Fruit fly (Drosophila melanogaster) whole organism, embryonic: ENCODE data around the gene STUB1.

Experiments used
- Adf1 ChIP-seq: fragments of 200-800 bp; sonication (Bioruptor generic); IDR thresholded peaks from 2 replicates; pipeline ENCODE4 v1.3.6; 2022; ENCODE audit warnings: missing biosample characterization, missing genetic modification characterization
- CG10654 ChIP-seq: fragments of 200-800 bp; sonication (Bioruptor generic); optimal IDR thresholded peaks from 2 replicates; lab custom pipeline; 2016; ENCODE audit warnings: missing biosample characterization, missing genetic modification characterization
- CG12219 ChIP-seq: fragments of 200-800 bp; sonication (Bioruptor generic); optimal IDR thresholded peaks from 3 replicates; lab custom pipeline; 2018; ENCODE audit warnings: missing biosample characterization, mild to moderate bottlenecking, missing genetic modification characterization
- CG12769 ChIP-seq: fragments of 200-800 bp; sonication (Bioruptor generic); optimal IDR thresholded peaks from 2 replicates; lab custom pipeline; 2019; ENCODE audit warnings: missing biosample characterization, mild to moderate bottlenecking, missing genetic modification characterization, moderate library complexity
- CG13894 ChIP-seq: fragments of 200-800 bp; sonication (Bioruptor generic); optimal IDR thresholded peaks from 3 replicates; lab custom pipeline; 2018; ENCODE audit warnings: missing biosample characterization, mild to moderate bottlenecking, missing genetic modification characterization, moderate library complexity
- CG15479 ChIP-seq: fragments of 200-800 bp; sonication (Bioruptor generic); optimal IDR thresholded peaks from 3 replicates; lab custom pipeline; 2019; ENCODE audit warnings: missing biosample characterization, mild to moderate bottlenecking, missing genetic modification characterization, moderate library complexity
- CG1602 ChIP-seq: fragments of 200-800 bp; sonication (Bioruptor generic); optimal IDR thresholded peaks from 3 replicates; lab custom pipeline; 2016; ENCODE audit warnings: missing biosample characterization, missing genetic modification characterization
- CG1603 ChIP-seq: fragments of 200-800 bp; sonication (Bioruptor generic); optimal IDR thresholded peaks from 2 replicates; lab custom pipeline; 2019; ENCODE audit warnings: missing biosample characterization, mild to moderate bottlenecking, missing genetic modification characterization, moderate library complexity
- CG16779 ChIP-seq: fragments of 200-800 bp; sonication (Bioruptor generic); IDR thresholded peaks from 2 replicates; pipeline ENCODE4 v1.3.6; 2022; ENCODE audit warnings: missing biosample characterization, missing genetic modification characterization
- CG17361 ChIP-seq: fragments of 200-800 bp; sonication (Bioruptor generic); IDR thresholded peaks from 3 replicates; pipeline ENCODE4 v1.3.6; 2022; ENCODE audit warnings: missing biosample characterization, missing genetic modification characterization
- CG17829 ChIP-seq: fragments of 200-800 bp; optimal IDR thresholded peaks from 2 replicates; lab custom pipeline; 2019; ENCODE audit warnings: missing biosample characterization, mild to moderate bottlenecking, missing genetic modification characterization, moderate library complexity
- CG17912 ChIP-seq: fragments of 200-800 bp; sonication (Bioruptor generic); optimal IDR thresholded peaks from 2 replicates; lab custom pipeline; 2018; ENCODE audit warnings: missing biosample characterization, mild to moderate bottlenecking, missing genetic modification characterization
- CG2678 ChIP-seq: fragments of 200-800 bp; sonication (Bioruptor generic); optimal IDR thresholded peaks from 3 replicates; lab custom pipeline; 2019; ENCODE audit warnings: missing biosample characterization, mild to moderate bottlenecking, missing genetic modification characterization, moderate library complexity
- CG34376 ChIP-seq: fragments of 200-800 bp; sonication (Bioruptor generic); optimal IDR thresholded peaks from 2 replicates; lab custom pipeline; 2018; ENCODE audit warnings: missing biosample characterization, mild to moderate bottlenecking, missing genetic modification characterization
- CG42726 ChIP-seq: fragments of 200-800 bp; sonication (Bioruptor generic); IDR thresholded peaks from 2 replicates; pipeline ENCODE4 v1.3.6; 2022; ENCODE audit warnings: missing biosample characterization, missing genetic modification characterization; ENCODE audit not compliant: partially characterized antibody
- CG9215 ChIP-seq: fragments of 200-800 bp; sonication (Bioruptor generic); IDR thresholded peaks from 2 replicates; pipeline ENCODE4 v1.3.6; 2022; ENCODE audit warnings: missing biosample characterization, missing genetic modification characterization
- CG9609 ChIP-seq: fragments of 200-800 bp; sonication (Bioruptor generic); optimal IDR thresholded peaks from 3 replicates; lab custom pipeline; 2016; ENCODE audit warnings: missing biosample characterization, missing genetic modification characterization
- CTCF ChIP-seq: fragments of 200-800 bp; sonication (Bioruptor generic); optimal IDR thresholded peaks from 2 replicates; lab custom pipeline; 2017; ENCODE audit warnings: missing biosample characterization, mild to moderate bottlenecking, missing genetic modification characterization, moderate library complexity
- Camta ChIP-seq: fragments of 200-800 bp; sonication (Bioruptor generic); optimal IDR thresholded peaks from 2 replicates; lab custom pipeline; 2016; ENCODE audit warnings: missing biosample characterization, missing genetic modification characterization
- CkIIα-i1 ChIP-seq: fragments of 200-800 bp; sonication (Bioruptor generic); IDR thresholded peaks from 2 replicates; pipeline ENCODE4 v1.3.6; 2022; ENCODE audit warnings: missing biosample characterization, missing genetic modification characterization
- Dad ChIP-seq: fragments of 200-800 bp; sonication (Bioruptor generic); optimal IDR thresholded peaks from 3 replicates; lab custom pipeline; 2016; ENCODE audit warnings: missing biosample characterization, missing genetic modification characterization
- Drgx ChIP-seq: fragments of 200-800 bp; sonication (Bioruptor generic); IDR thresholded peaks from 2 replicates; pipeline ENCODE4 v1.3.6; 2022; ENCODE audit warnings: missing biosample characterization, missing genetic modification characterization
- ERR ChIP-seq: fragments of 200-800 bp; sonication (Bioruptor generic); optimal IDR thresholded peaks from 2 replicates; lab custom pipeline; 2016; ENCODE audit warnings: missing biosample characterization, missing genetic modification characterization
- Fer3 ChIP-seq: fragments of 200-800 bp; sonication (Bioruptor generic); optimal IDR thresholded peaks from 2 replicates; lab custom pipeline; 2018; ENCODE audit warnings: missing biosample characterization, mild to moderate bottlenecking, missing genetic modification characterization, moderate library complexity
- Jarid2 ChIP-seq: fragments of 200-800 bp; sonication (Bioruptor generic); optimal IDR thresholded peaks from 3 replicates; lab custom pipeline; 2017; ENCODE audit warnings: mild to moderate bottlenecking, missing biosample characterization, missing genetic modification reagents, missing genetic modification characterization
- Kr ChIP-seq: fragments of 200-800 bp; sonication (Bioruptor generic); optimal IDR thresholded peaks from 2 replicates; lab custom pipeline; 2017; ENCODE audit warnings: missing biosample characterization, mild to moderate bottlenecking, missing genetic modification characterization
- Mad ChIP-seq: fragments of 200-800 bp; sonication (Bioruptor generic); optimal IDR thresholded peaks from 2 replicates; lab custom pipeline; 2016; ENCODE audit warnings: missing biosample characterization, missing genetic modification characterization
- Max ChIP-seq: fragments of 200-800 bp; sonication (Bioruptor generic); optimal IDR thresholded peaks from 2 replicates; lab custom pipeline; 2016; ENCODE audit warnings: missing biosample characterization, mild to moderate bottlenecking, missing genetic modification characterization
- Mrtf ChIP-seq: fragments of 200-800 bp; sonication (Bioruptor generic); IDR thresholded peaks from 3 replicates; pipeline ENCODE4 v1.3.6; 2022; ENCODE audit warnings: missing biosample characterization, missing genetic modification characterization
- NK7.1 ChIP-seq: fragments of 200-800 bp; sonication (Bioruptor generic); optimal IDR thresholded peaks from 3 replicates; lab custom pipeline; 2016; ENCODE audit warnings: missing biosample characterization, missing genetic modification characterization
- Stat92E ChIP-seq, 3 experiments: fragments of >200 bp in 2 of 3; fragments of 200-800 bp in 1 of 3; sonication (Bioruptor generic) in 1 of 3; optimal IDR thresholded peaks; 2 replicates each; lab custom pipeline; 2017 to 2019; ENCODE audit warnings: missing biosample characterization in 3 of 3, missing genetic modification characterization in 3 of 3, mild to moderate bottlenecking in 1 of 3, moderate library complexity in 1 of 3
- Vsx1 ChIP-seq: fragments of 200-800 bp; sonication (Bioruptor generic); optimal IDR thresholded peaks from 2 replicates; lab custom pipeline; 2017; ENCODE audit warnings: missing biosample characterization, mild to moderate bottlenecking, missing genetic modification characterization, missing genetic modification reagents
- cad ChIP-seq: fragments of >200 bp; optimal IDR thresholded peaks from 2 replicates; lab custom pipeline; 2017; ENCODE audit warnings: missing biosample characterization, missing genetic modification characterization
- caup ChIP-seq: fragments of 200-800 bp; sonication (Bioruptor generic); optimal IDR thresholded peaks from 3 replicates; lab custom pipeline; 2017; ENCODE audit warnings: missing biosample characterization, mild to moderate bottlenecking, missing genetic modification characterization, moderate library complexity; ENCODE audit not compliant: severe bottlenecking
- cg ChIP-seq: fragments of 200-800 bp; sonication (Bioruptor generic); optimal IDR thresholded peaks from 3 replicates; lab custom pipeline; 2019; ENCODE audit warnings: missing biosample characterization, mild to moderate bottlenecking, missing genetic modification characterization, moderate library complexity
- crp ChIP-seq, 2 experiments: fragments of 200-800 bp; sonication (Bioruptor generic); optimal IDR thresholded peaks; 2 replicates in 1 of 2; 3 replicates in 1 of 2; lab custom pipeline; 2017; ENCODE audit warnings: missing biosample characterization in 2 of 2, missing genetic modification characterization in 2 of 2, mild to moderate bottlenecking in 1 of 2, moderate library complexity in 1 of 2
- exex ChIP-seq: fragments of 200-800 bp; sonication (Bioruptor generic); optimal IDR thresholded peaks from 4 replicates; lab custom pipeline; 2018; ENCODE audit warnings: missing biosample characterization, mild to moderate bottlenecking, missing genetic modification characterization, moderate library complexity
- ftz-f1 ChIP-seq: fragments of 200-800 bp; sonication (Bioruptor generic); optimal IDR thresholded peaks from 2 replicates; lab custom pipeline; 2016; ENCODE audit warnings: missing biosample characterization, missing genetic modification characterization
- gce ChIP-seq: fragments of 200-800 bp; sonication (Bioruptor generic); IDR thresholded peaks from 3 replicates; pipeline ENCODE4 v1.3.6; 2022; ENCODE audit warnings: missing biosample characterization, missing genetic modification characterization
- her ChIP-seq: fragments of 200-800 bp; sonication (Bioruptor generic); optimal IDR thresholded peaks from 2 replicates; lab custom pipeline; 2016; ENCODE audit warnings: missing biosample characterization, missing genetic modification characterization
- jumu ChIP-seq: fragments of 200-800 bp; sonication (Bioruptor generic); optimal IDR thresholded peaks from 3 replicates; lab custom pipeline; 2016; ENCODE audit warnings: missing biosample characterization, missing genetic modification characterization
- kay ChIP-seq: fragments of 200-800 bp; sonication (Bioruptor generic); optimal IDR thresholded peaks from 2 replicates; lab custom pipeline; 2016; ENCODE audit warnings: missing biosample characterization, missing genetic modification characterization
- lab ChIP-seq: fragments of 200-800 bp; sonication (Bioruptor generic); optimal IDR thresholded peaks from 3 replicates; lab custom pipeline; 2017; ENCODE audit warnings: missing biosample characterization, missing genetic modification characterization, mild to moderate bottlenecking, moderate library complexity, missing genetic modification reagents
- lilli ChIP-seq: fragments of 200-800 bp; sonication (Bioruptor generic); optimal IDR thresholded peaks from 3 replicates; lab custom pipeline; 2016; ENCODE audit warnings: missing biosample characterization, missing genetic modification characterization
- nau ChIP-seq: fragments of 200-800 bp; sonication (Bioruptor generic); optimal IDR thresholded peaks from 3 replicates; lab custom pipeline; 2017; ENCODE audit warnings: missing biosample characterization, mild to moderate bottlenecking, missing genetic modification characterization, missing genetic modification reagents
- nerfin-2 ChIP-seq: fragments of 200-800 bp; sonication (Bioruptor generic); IDR thresholded peaks from 2 replicates; pipeline ENCODE4 v1.3.6; 2022; ENCODE audit warnings: missing biosample characterization, missing genetic modification characterization; ENCODE audit not compliant: partially characterized antibody
- nmo ChIP-seq: fragments of 200-800 bp; sonication (Bioruptor generic); optimal IDR thresholded peaks from 2 replicates; lab custom pipeline; 2018; ENCODE audit warnings: missing biosample characterization, mild to moderate bottlenecking, missing genetic modification characterization, moderate library complexity
- so ChIP-seq: fragments of 200-800 bp; sonication (Bioruptor generic); IDR thresholded peaks from 3 replicates; pipeline ENCODE4 v1.3.6; 2022; ENCODE audit warnings: missing biosample characterization, missing genetic modification characterization
- yki ChIP-seq: fragments of >200 bp; optimal IDR thresholded peaks from 3 replicates; lab custom pipeline; 2018
- z ChIP-seq: fragments of 200-800 bp; sonication (Bioruptor generic); IDR thresholded peaks from 3 replicates; pipeline ENCODE4 v1.3.6; 2022; ENCODE audit warnings: missing biosample characterization, missing genetic modification characterization
- zfh2 ChIP-seq: fragments of 200-800 bp; sonication (Bioruptor generic); optimal IDR thresholded peaks from 2 replicates; lab custom pipeline; 2016; ENCODE audit warnings: missing biosample characterization, missing genetic modification characterization

STUB1 gene

dm6 chr2L:10457191-10457899 lies 20.0 kb downstream of the STUB1 start, which contains the start of the genes LManI and LManII:
Gene LManI, minus strand, starts transcription at chr2L:10457241.
Gene LManII, plus strand, starts transcription at chr2L:10457658.
- no peak for TF ChIP-seq Drgx
- TF ChIP-seq CG34376 (GFP tag; lab: Kevin White, UChicago) = peak; percentile 9
- TF ChIP-seq CG42726 (GFP tag; lab: Robert Waterston, UW) = no peak
- no peak for TF ChIP-seq Kr (GFP tag; lab: Kevin White, UChicago)
- TF ChIP-seq ERR (GFP tag; lab: Kevin White, UChicago) = no peak
- no peak for TF ChIP-seq her (GFP tag; lab: Kevin White, UChicago)
- peak; percentile 16 for TF ChIP-seq cad
- TF ChIP-seq CG17361 (GFP tag; lab: Robert Waterston, UW) = no peak
- no peak for TF ChIP-seq CG16779
- no peak for TF ChIP-seq jumu (GFP tag; lab: Kevin White, UChicago)
- no peak for TF ChIP-seq gce (GFP tag; lab: Robert Waterston, UW)
- no peak for TF ChIP-seq CG9215 (GFP tag; lab: Robert Waterston, UW)
- TF ChIP-seq CG15479 (GFP tag; lab: Kevin White, UChicago) = peak; percentile 47
- no peak for TF ChIP-seq CG2678 (tag; lab: Kevin White, UChicago)
- no peak for TF ChIP-seq nau (GFP tag; lab: Kevin White, UChicago)
- TF ChIP-seq CG17829 (tag; lab: Kevin White, UChicago) = peak; percentile 80
- 0 out of 3 replicates have a peak, but pooled peaks have one; percentile 54 for TF ChIP-seq z
- no peak for TF ChIP-seq CG9609
- no peak for TF ChIP-seq zfh2 (GFP tag; lab: Kevin White, UChicago)
- TF ChIP-seq Mad = no peak
- TF ChIP-seq Max (GFP tag; lab: Kevin White, UChicago) = no peak
- no peak for TF ChIP-seq nmo
- no peak for TF ChIP-seq lilli (GFP tag; lab: Kevin White, UChicago)
- TF ChIP-seq caup (GFP tag; lab: Kevin White, UChicago) = no peak
- no peak for TF ChIP-seq CG1602 (GFP tag; lab: Kevin White, UChicago)
- TF ChIP-seq NK7.1 = no peak
- TF ChIP-seq CG17912 (GFP tag; lab: Kevin White, UChicago) = no peak
- no peak for TF ChIP-seq yki (lab: Kevin White, UChicago)
- TF ChIP-seq Mrtf (GFP tag; lab: Robert Waterston, UW) = no peak
- TF ChIP-seq CG1603 (tag; lab: Kevin White, UChicago) = no peak
- no peak for TF ChIP-seq Vsx1
- no peak for TF ChIP-seq CTCF
- TF ChIP-seq cg = peak; percentile 55
- TF ChIP-seq CG12219 = no peak
- TF ChIP-seq crp (GFP tag; optimal IDR thresholded peaks at IDR 0.05; lab: Kevin White, UChicago) = no peak
- no peak for TF ChIP-seq CkIIα-i1 (GFP tag; lab: Robert Waterston, UW)
- no peak for TF ChIP-seq Adf1 (GFP tag; lab: Robert Waterston, UW)
- peak in 1 of 3 experiments; percentile 19 for TF ChIP-seq Stat92E (GFP tag; optimal IDR thresholded peaks at IDR 0.05; lab: Kevin White, UChicago)
- peak; percentile 74 for TF ChIP-seq Jarid2 (GFP tag; lab: Kevin White, UChicago)
- no peak for TF ChIP-seq ftz-f1 (GFP tag; lab: Kevin White, UChicago)
- no peak for TF ChIP-seq nerfin-2 (GFP tag; lab: Robert Waterston, UW)
- no peak for TF ChIP-seq kay (GFP tag; lab: Kevin White, UChicago)
- peak; percentile 68 for TF ChIP-seq exex (tag; lab: Kevin White, UChicago)
- no peak for TF ChIP-seq lab (GFP tag; lab: Kevin White, UChicago)
- no peak for TF ChIP-seq Camta (GFP tag; lab: Kevin White, UChicago)
- TF ChIP-seq Fer3 (tag; lab: Kevin White, UChicago) = no peak
- TF ChIP-seq CG13894 (tag; lab: Kevin White, UChicago) = no peak
- no peak for TF ChIP-seq Dad (GFP tag; lab: Kevin White, UChicago)
- TF ChIP-seq so = no peak
- no peak for TF ChIP-seq CG12769 (tag; lab: Kevin White, UChicago)
- TF ChIP-seq CG10654 (GFP tag; lab: Kevin White, UChicago) = no peak
